Worm (Caenorhabditis elegans): Measurements from ENCODE around the gene W06A7.4.

DNA sequence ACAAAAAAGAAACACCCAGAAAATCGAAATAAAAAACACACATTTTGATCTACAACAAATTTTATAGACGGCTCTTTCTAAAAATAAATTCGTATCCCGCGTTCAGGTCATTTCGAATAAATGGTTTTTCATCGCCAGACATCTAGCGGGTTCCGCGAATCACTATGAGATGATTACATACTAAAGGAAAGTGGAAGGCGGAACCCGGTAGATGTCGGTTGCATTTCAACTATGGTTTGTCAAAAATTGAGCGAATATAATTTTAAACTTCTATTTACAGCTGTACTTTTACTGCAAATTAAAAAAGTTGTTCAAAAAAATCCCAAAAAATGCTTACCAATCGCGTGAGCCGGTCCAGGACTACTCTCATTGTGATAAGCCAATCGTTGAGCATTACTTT, 26.3 kb upstream of the W06A7.4 start:
- no peak for TF ChIP-seq unc-39 (tag; optimal IDR thresholded peaks at IDR 0.05)
- no peak for TF ChIP-seq snpc-4 (tag; optimal IDR thresholded peaks at IDR 0.05)
- no peak for TF ChIP-seq ceh-83 (GFP tag; optimal IDR thresholded peaks at IDR 0.05)
- no peak for TF ChIP-seq nhr-237 (tag; optimal IDR thresholded peaks at IDR 0.05)
- TF ChIP-seq ham-2 (GFP tag; optimal IDR thresholded peaks at IDR 0.05), result no peak
- no peak for TF ChIP-seq lin-32 (GFP tag; optimal IDR thresholded peaks at IDR 0.05)
- no peak for TF ChIP-seq nhr-12 (tag; optimal IDR thresholded peaks at IDR 0.05)

Data from whole organism, mixed stage, embryonic.